Worm (Caenorhabditis elegans): Measurements from ENCODE around the gene vps-33.2.
"Not testable (repeated sequence)": the region's sequence is repeated elsewhere in the genome, so short reads cannot be mapped to it uniquely, and the experiment has no call there.

vps-33.2 gene

ce11 chrII:6614500-6614899 lies 13.5 kb downstream of the vps-33.2 start:
- TF ChIP-seq nfya-2 (GFP tag; IDR thresholded peaks at IDR 0.05): no peak
- TF ChIP-seq nhr-80 (tag; optimal IDR thresholded peaks at IDR 0.05): peak; percentile 31

- TF ChIP-seq dpl-1 (GFP tag; optimal IDR thresholded peaks at IDR 0.05) (no peak), ztf-18 (tag; optimal IDR thresholded peaks at IDR 0.05) (no peak), atf-7 (tag; optimal IDR thresholded peaks at IDR 0.05) (peak; percentile 38), ets-4 (GFP tag; optimal IDR thresholded peaks at IDR 0.05) (peak; percentile 34), rpc-1 (optimal IDR thresholded peaks at IDR 0.05) (no peak), rpc-1 (tag; optimal IDR thresholded peaks at IDR 0.05) (no peak), rcor-1 (GFP tag; IDR thresholded peaks at IDR 0.05) (no peak), nhr-80 (tag; optimal IDR thresholded peaks at IDR 0.05) (peak; percentile 94), dox-1 (GFP tag; IDR thresholded peaks at IDR 0.05) (peak; percentile 59)
These were observed 14.4 kb downstream of the vps-33.2 start for ce11 chrII:6615232-6616029.

DNA sequence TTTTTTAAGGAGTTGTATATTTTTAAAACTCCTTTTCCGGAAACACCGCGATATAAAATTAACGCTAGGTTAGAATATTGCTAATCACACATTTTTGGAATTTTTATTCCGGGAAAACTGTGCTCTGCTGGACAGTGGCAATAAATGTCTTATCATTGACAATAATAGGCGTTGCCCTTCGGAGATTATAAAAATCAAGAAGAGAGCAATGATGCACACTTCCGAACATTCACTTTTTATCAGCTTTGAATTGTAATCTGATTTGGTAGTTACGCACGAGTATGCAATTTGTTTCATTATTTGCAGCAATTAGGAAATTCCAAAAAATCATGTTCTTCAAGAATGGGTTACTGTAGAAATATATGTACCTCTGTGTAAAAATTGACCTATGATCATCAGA lies 15.1 kb downstream of the vps-33.2 start:
- TF ChIP-seq nhr-80 (tag; optimal IDR thresholded peaks at IDR 0.05) (peak; percentile 56), lir-1 (GFP tag; conservative IDR thresholded peaks at IDR 0.05) (no peak)

DNA sequence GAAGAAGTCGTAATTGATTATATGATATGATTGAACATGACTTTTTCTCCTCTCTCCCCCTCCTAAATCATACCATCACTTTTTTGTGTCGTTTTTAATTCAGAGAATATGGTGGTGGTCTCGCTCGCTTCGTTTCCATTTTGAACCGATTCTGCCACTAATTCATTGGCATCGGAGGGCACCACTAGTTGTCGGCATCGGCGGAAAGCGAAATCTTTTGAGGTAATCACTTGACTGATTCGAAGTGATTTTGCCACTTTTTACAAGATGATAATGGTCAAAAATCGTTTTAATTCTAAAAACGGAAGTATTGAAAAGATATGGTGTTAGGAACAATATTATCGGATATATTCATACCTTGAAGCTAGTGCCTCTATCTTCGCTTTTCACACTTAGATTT lies 15.8 kb downstream of the vps-33.2 start, which contains the start of gene klf-3:
Gene klf-3, plus strand, starts transcription at position 109 of the 400 bp plus-strand sequence.
- no peak for TF ChIP-seq ztf-22 (GFP tag; optimal IDR thresholded peaks at IDR 0.05)
- no peak for TF ChIP-seq chd-7 (tag; optimal IDR thresholded peaks at IDR 0.05)

DNA sequence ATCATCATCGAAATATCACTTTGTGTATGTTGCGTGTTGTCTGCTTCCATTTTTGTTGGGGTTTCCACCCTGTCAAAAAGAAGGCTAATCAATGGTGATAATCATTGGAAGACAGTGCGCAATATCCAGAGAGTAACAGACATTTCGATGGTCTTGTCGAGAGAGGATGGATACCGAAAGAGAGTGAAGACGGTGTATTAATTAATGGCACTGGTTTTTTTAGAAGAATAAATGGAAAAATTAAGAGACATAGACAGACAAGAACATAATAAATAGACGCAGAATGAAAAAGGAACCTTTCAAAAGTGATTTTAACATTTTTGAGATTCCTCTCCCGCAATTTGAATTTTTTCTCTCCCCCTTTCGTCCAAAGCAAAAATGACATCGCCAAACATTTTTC lies 18.0 kb downstream of the vps-33.2 start:
- TF ChIP-seq B0261.1 (tag; optimal IDR thresholded peaks at IDR 0.05) (no peak), bed-2 (GFP tag; IDR thresholded peaks at IDR 0.05) (no peak), efl-1 (GFP tag; optimal IDR thresholded peaks at IDR 0.05) (no peak), hmg-1.2 (GFP tag; IDR thresholded peaks at IDR 0.05) (peak; percentile 60; the same call in 1 of the 2 replicates)

DNA sequence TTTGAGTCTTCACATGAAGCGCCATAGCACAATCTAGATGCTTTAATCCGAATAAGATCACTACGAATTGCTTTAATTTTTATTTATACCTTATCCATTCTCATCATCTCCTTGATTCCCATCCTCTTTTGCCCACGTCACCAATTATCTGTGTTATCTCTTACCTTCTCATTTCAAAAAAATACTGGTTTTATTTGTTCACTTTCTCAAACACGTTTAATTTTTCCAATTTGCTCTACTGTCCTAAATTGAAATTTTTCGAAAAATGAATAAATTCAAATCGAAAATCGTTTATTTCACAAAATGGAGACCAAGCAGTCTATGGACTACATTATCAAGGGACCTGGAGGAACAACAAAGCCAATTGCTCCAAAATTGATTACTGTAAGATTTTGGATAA lies 20.9 kb downstream of the vps-33.2 start, which contains the start of gene F54H5.3:
Gene F54H5.3, plus strand, starts transcription at position 301 of the 400 bp plus-strand sequence.
- no peak for TF ChIP-seq mcd-1 (GFP tag; IDR thresholded peaks at IDR 0.05)

- TF ChIP-seq nhr-80 (tag; optimal IDR thresholded peaks at IDR 0.05): peak; percentile 0
- TF ChIP-seq ceh-58 (GFP tag; IDR thresholded peaks at IDR 0.05): no peak
- no peak for TF ChIP-seq F23B12.7 (tag; optimal IDR thresholded peaks at IDR 0.05; ENCODE audit: insufficient read depth)
These were observed 24.3 kb downstream of the vps-33.2 start, which contains the start of gene F54H5.14 for ce11 chrII:6625302-6625701. Gene F54H5.14 (minus strand): TSS chrII:6625402.

ce11 chrII:6627182-6627581 lies 26.2 kb downstream of the vps-33.2 start, which contains the start of the genes F54H5.5 and F54H5.2:
Gene F54H5.5 (minus strand): TSS chrII:6627282.
Gene F54H5.2 (plus strand): TSS chrII:6627484.
- TF ChIP-seq lin-54 (GFP tag; optimal IDR thresholded peaks at IDR 0.05); F57C9.4 (tag; optimal IDR thresholded peaks at IDR 0.05); F37B4.10 (GFP tag; IDR thresholded peaks at IDR 0.05): not testable (repeated sequence)

ce11 chrII:6628397-6628796 lies 27.4 kb downstream of the vps-33.2 start:
- TF ChIP-seq sea-2 (GFP tag; IDR thresholded peaks at IDR 0.05) (no peak), C17E4.6 (GFP tag; IDR thresholded peaks at IDR 0.05) (no peak), nhr-80 (tag; optimal IDR thresholded peaks at IDR 0.05) (peak; percentile 28)

Measured in whole organism, young adult.